Worm (Caenorhabditis elegans) whole organism, young adult: ENCODE data around the gene F44E5.5.

Experiments used
- C17E4.6 ChIP-seq: fragments of 200-800 bp; sonication (Bioruptor generic); IDR thresholded peaks from 2 replicates; pipeline ENCODE4 v1.3.6; 2022; ENCODE audit warnings: missing genetic modification reagents, missing genetic modification characterization, missing compliant biosample characterization
- F23B12.7 ChIP-seq: sonication (generic microtip); optimal IDR thresholded peaks from 2 replicates; lab custom pipeline; 2017; ENCODE audit warnings: missing genetic modification characterization, mild to moderate bottlenecking, missing compliant biosample characterization, antibody characterized with exemption, moderate library complexity; ENCODE audit not compliant: insufficient read depth
- F37B4.10 ChIP-seq: fragments of 200-800 bp; sonication (Bioruptor generic); IDR thresholded peaks from 2 replicates; pipeline ENCODE4 v1.3.6; 2022; ENCODE audit warnings: missing genetic modification characterization, missing compliant biosample characterization
- F49E8.2 ChIP-seq: sonication (generic microtip); optimal IDR thresholded peaks from 3 replicates; lab custom pipeline; 2017; ENCODE audit warnings: missing genetic modification characterization, mild to moderate bottlenecking, missing compliant biosample characterization, antibody characterized with exemption, moderate library complexity; ENCODE audit not compliant: insufficient read depth
- F55B11.4 ChIP-seq: sonication (generic microtip); optimal IDR thresholded peaks from 2 replicates; lab custom pipeline; 2016; ENCODE audit warnings: missing compliant biosample characterization, missing genetic modification characterization, borderline replicate concordance; ENCODE audit not compliant: insufficient read depth
- F57A8.1 ChIP-seq: fragments of 200-800 bp; sonication (Bioruptor generic); optimal IDR thresholded peaks from 2 replicates; lab custom pipeline; 2018; ENCODE audit warnings: mild to moderate bottlenecking, missing genetic modification characterization, moderate library complexity, missing compliant biosample characterization
- K11D2.4 ChIP-seq: fragments of 200-800 bp; sonication (Bioruptor generic); IDR thresholded peaks from 2 replicates; pipeline ENCODE4 v1.3.6; 2022; ENCODE audit warnings: missing genetic modification reagents, missing genetic modification characterization, missing compliant biosample characterization
- K12H6.12 ChIP-seq: fragments of 200-800 bp; sonication (Bioruptor generic); optimal IDR thresholded peaks from 2 replicates; lab custom pipeline; 2018; ENCODE audit warnings: mild to moderate bottlenecking, missing genetic modification characterization, missing compliant biosample characterization
- T26A5.8 ChIP-seq: sonication (generic microtip); optimal IDR thresholded peaks from 2 replicates; lab custom pipeline; 2016; ENCODE audit warnings: missing genetic modification characterization, missing compliant biosample characterization
- Y53G8AR.9 ChIP-seq: fragments of 200-800 bp; sonication (Bioruptor generic); conservative IDR thresholded peaks from 2 replicates; pipeline ENCODE4 v1.3.6; 2022; ENCODE audit warnings: missing genetic modification reagents, missing genetic modification characterization, missing compliant biosample characterization
- Y56A3A.18 ChIP-seq: fragments of 200-800 bp; sonication (Bioruptor generic); IDR thresholded peaks from 2 replicates; pipeline ENCODE4 v1.3.6; 2022; ENCODE audit warnings: missing genetic modification reagents, missing genetic modification characterization, missing compliant biosample characterization
- Y95B8A.8 ChIP-seq: fragments of 200-800 bp; sonication (Bioruptor generic); IDR thresholded peaks from 2 replicates; pipeline ENCODE4 v1.3.6; 2022; ENCODE audit warnings: missing genetic modification reagents, missing genetic modification characterization, missing compliant biosample characterization
- ZK185.1 ChIP-seq: sonication (generic microtip); optimal IDR thresholded peaks from 2 replicates; lab custom pipeline; 2016; ENCODE audit warnings: mild to moderate bottlenecking, missing genetic modification characterization, missing compliant biosample characterization; ENCODE audit not compliant: poor library complexity, severe bottlenecking
- atf-7 ChIP-seq: sonication (generic microtip); optimal IDR thresholded peaks from 2 replicates; lab custom pipeline; 2017; ENCODE audit warnings: mild to moderate bottlenecking, missing genetic modification characterization, missing compliant biosample characterization
- athp-1 ChIP-seq: sonication (generic microtip); optimal IDR thresholded peaks from 2 replicates; lab custom pipeline; 2017; ENCODE audit warnings: mild to moderate bottlenecking, missing genetic modification characterization, missing compliant biosample characterization
- ccch-3 ChIP-seq: fragments of 200-800 bp; sonication (Bioruptor generic); optimal IDR thresholded peaks from 2 replicates; lab custom pipeline; 2018; ENCODE audit warnings: mild to moderate bottlenecking, missing genetic modification characterization, missing compliant biosample characterization
- cebp-1 ChIP-seq, 2 experiments: fragments of 200-800 bp in 1 of 2; sonication (Bioruptor generic) in 1 of 2; sonication (generic microtip) in 1 of 2; IDR thresholded peaks in 1 of 2; optimal IDR thresholded peaks in 1 of 2; 2 replicates each; pipeline versions ENCODE4 v1.3.6 to Lab custom; 2017 to 2022; ENCODE audit warnings: missing compliant biosample characterization in 2 of 2, missing genetic modification characterization in 2 of 2, mild to moderate bottlenecking in 1 of 2, missing genetic modification reagents in 1 of 2, moderate library complexity in 1 of 2
- cebp-2 ChIP-seq: fragments of 200-800 bp; sonication (Bioruptor generic); IDR thresholded peaks from 2 replicates; pipeline ENCODE4 v1.3.6; 2022; ENCODE audit warnings: missing genetic modification characterization, missing compliant biosample characterization
- chd-7 ChIP-seq: sonication (generic microtip); optimal IDR thresholded peaks from 2 replicates; lab custom pipeline; 2016; ENCODE audit warnings: mild to moderate bottlenecking, missing genetic modification characterization, moderate library complexity, missing compliant biosample characterization
- egrh-3 ChIP-seq: fragments of 200-800 bp; sonication (Bioruptor generic); IDR thresholded peaks from 2 replicates; pipeline ENCODE4 v1.3.6; 2022; ENCODE audit warnings: missing genetic modification reagents, missing genetic modification characterization, missing compliant biosample characterization
- fkh-3 ChIP-seq: sonication (generic microtip); optimal IDR thresholded peaks from 2 replicates; lab custom pipeline; 2016; ENCODE audit warnings: mild to moderate bottlenecking, missing genetic modification characterization, missing compliant biosample characterization
- hmg-1.2 ChIP-seq: fragments of 200-800 bp; sonication (Bioruptor generic); IDR thresholded peaks from 2 replicates; pipeline ENCODE4 v1.3.6; 2022; ENCODE audit warnings: missing genetic modification reagents, missing genetic modification characterization, missing compliant biosample characterization
- let-607 ChIP-seq, 2 experiments: fragments of 200-800 bp in 1 of 2; sonication (Bioruptor generic) in 1 of 2; sonication (generic microtip) in 1 of 2; optimal IDR thresholded peaks; 2 replicates each; lab custom pipeline; 2016 to 2018; ENCODE audit warnings: mild to moderate bottlenecking in 2 of 2, missing compliant biosample characterization in 2 of 2, missing genetic modification characterization in 2 of 2, moderate library complexity in 2 of 2, missing genotype in 1 of 2
- lin-26 ChIP-seq: fragments of 200-800 bp; sonication (Bioruptor generic); IDR thresholded peaks from 2 replicates; pipeline ENCODE4 v1.3.6; 2022; ENCODE audit warnings: missing genetic modification reagents, missing genetic modification characterization, missing compliant biosample characterization
- lin-35 ChIP-seq, 3 experiments: fragments of 150-350 bp in 2 of 3; sonication (generic microtip) in 1 of 3; optimal IDR thresholded peaks; 2 replicates each; lab custom pipeline; 2014 to 2018; ENCODE audit warnings: missing biosample characterization in 3 of 3, missing genetic modification characterization in 3 of 3, missing genetic modification reagents in 3 of 3
- lin-40 ChIP-seq: sonication (generic microtip); optimal IDR thresholded peaks from 2 replicates; lab custom pipeline; 2016; ENCODE audit warnings: missing genetic modification characterization, mild to moderate bottlenecking, missing compliant biosample characterization, missing genotype, missing genetic modification reagents
- madf-3 ChIP-seq: fragments of 200-800 bp; sonication (Bioruptor generic); IDR thresholded peaks from 2 replicates; pipeline ENCODE4 v1.3.6; 2022; ENCODE audit warnings: missing genetic modification reagents, missing genetic modification characterization, missing compliant biosample characterization
- mcd-1 ChIP-seq: fragments of 200-800 bp; sonication (Bioruptor generic); IDR thresholded peaks from 2 replicates; pipeline ENCODE4 v1.3.6; 2022; ENCODE audit warnings: missing genetic modification reagents, missing genetic modification characterization, missing compliant biosample characterization
- mxl-1 ChIP-seq: sonication (generic microtip); optimal IDR thresholded peaks from 2 replicates; lab custom pipeline; 2016; ENCODE audit warnings: missing genetic modification characterization, missing compliant biosample characterization
- nfya-2 ChIP-seq: fragments of 200-800 bp; sonication (Bioruptor generic); IDR thresholded peaks from 2 replicates; pipeline ENCODE4 v1.3.6; 2022; ENCODE audit warnings: missing genetic modification reagents, missing genetic modification characterization, missing compliant biosample characterization
- nfyb-1 ChIP-seq: fragments of 200-800 bp; sonication (Bioruptor generic); IDR thresholded peaks from 2 replicates; pipeline ENCODE4 v1.3.6; 2022; ENCODE audit warnings: missing genetic modification reagents, missing genetic modification characterization, missing compliant biosample characterization
- rcor-1 ChIP-seq: fragments of 200-800 bp; sonication (Bioruptor generic); IDR thresholded peaks from 2 replicates; pipeline ENCODE4 v1.3.6; 2022; ENCODE audit warnings: missing genetic modification reagents, missing genetic modification characterization, missing compliant biosample characterization
- repo-1 ChIP-seq: sonication (generic microtip); optimal IDR thresholded peaks from 2 replicates; lab custom pipeline; 2017; ENCODE audit warnings: mild to moderate bottlenecking, missing genetic modification characterization, missing compliant biosample characterization
- snpc-1.1 ChIP-seq: sonication (generic microtip); optimal IDR thresholded peaks from 2 replicates; lab custom pipeline; 2017; ENCODE audit warnings: missing genetic modification characterization, mild to moderate bottlenecking, missing compliant biosample characterization, antibody characterized with exemption, moderate library complexity, missing genotype, missing genetic modification reagents; ENCODE audit not compliant: insufficient read depth
- snpc-4 ChIP-seq, 5 experiments: fragments of 150-350 bp in 1 of 5; sonication (generic microtip) in 4 of 5; optimal IDR thresholded peaks; 2 replicates each; lab custom pipeline; 2014 to 2018; ENCODE audit warnings: missing genetic modification characterization in 5 of 5, missing biosample characterization in 3 of 5, antibody characterized with exemption in 2 of 5, mild to moderate bottlenecking in 2 of 5, missing compliant biosample characterization in 2 of 5, missing genotype in 2 of 5, moderate library complexity in 2 of 5, missing genetic modification reagents in 1 of 5
- somi-1 ChIP-seq: fragments of 200-800 bp; sonication (Bioruptor generic); optimal IDR thresholded peaks from 2 replicates; lab custom pipeline; 2018; ENCODE audit warnings: mild to moderate bottlenecking, missing genetic modification characterization, missing compliant biosample characterization
- sptf-2 ChIP-seq: fragments of 200-800 bp; sonication (Bioruptor generic); optimal IDR thresholded peaks from 2 replicates; lab custom pipeline; 2018; ENCODE audit warnings: mild to moderate bottlenecking, missing genetic modification characterization, missing compliant biosample characterization
- tlf-1 ChIP-seq: fragments of 200-800 bp; sonication (Bioruptor generic); optimal IDR thresholded peaks from 2 replicates; lab custom pipeline; 2018; ENCODE audit warnings: mild to moderate bottlenecking, missing genetic modification characterization, missing compliant biosample characterization
- unc-62 ChIP-seq: fragments of 150-350 bp; optimal IDR thresholded peaks from 2 replicates; lab custom pipeline; 2014; ENCODE audit warnings: missing biosample characterization, missing genetic modification reagents, missing genetic modification characterization
- zfh-2 ChIP-seq: fragments of 200-800 bp; sonication (Bioruptor generic); conservative IDR thresholded peaks from 2 replicates; pipeline ENCODE4 v1.3.6; 2022; ENCODE audit warnings: missing genetic modification reagents, missing genetic modification characterization, missing compliant biosample characterization
- ztf-26 ChIP-seq: sonication (generic microtip); optimal IDR thresholded peaks from 2 replicates; lab custom pipeline; 2017; ENCODE audit warnings: missing genetic modification characterization, missing compliant biosample characterization

Gene F44E5.5

ce11 chrII:11729757-11730535 is 29.5 kb upstream of the F44E5.5 start:
- TF ChIP-seq egrh-3 (GFP tag; lab: Robert Waterston, UW), result peak; percentile 84; the same call in 1 of the 2 replicates
- TF ChIP-seq cebp-2 (GFP tag; lab: Robert Waterston, UW), result 0 out of 2 replicates have a peak, but pooled peaks have one; percentile 14
- peak; percentile 77; the same call in 1 of the 2 replicates for TF ChIP-seq F37B4.10 (GFP tag; lab: Robert Waterston, UW)
- no peak for TF ChIP-seq hmg-1.2 (GFP tag; lab: Robert Waterston, UW)
- TF ChIP-seq lin-26 (GFP tag; lab: Robert Waterston, UW), result 0 out of 2 replicates have a peak, but pooled peaks have one; percentile 25
- TF ChIP-seq C17E4.6, result no peak
- TF ChIP-seq, all 124 proteins: peak for 4

DNA sequence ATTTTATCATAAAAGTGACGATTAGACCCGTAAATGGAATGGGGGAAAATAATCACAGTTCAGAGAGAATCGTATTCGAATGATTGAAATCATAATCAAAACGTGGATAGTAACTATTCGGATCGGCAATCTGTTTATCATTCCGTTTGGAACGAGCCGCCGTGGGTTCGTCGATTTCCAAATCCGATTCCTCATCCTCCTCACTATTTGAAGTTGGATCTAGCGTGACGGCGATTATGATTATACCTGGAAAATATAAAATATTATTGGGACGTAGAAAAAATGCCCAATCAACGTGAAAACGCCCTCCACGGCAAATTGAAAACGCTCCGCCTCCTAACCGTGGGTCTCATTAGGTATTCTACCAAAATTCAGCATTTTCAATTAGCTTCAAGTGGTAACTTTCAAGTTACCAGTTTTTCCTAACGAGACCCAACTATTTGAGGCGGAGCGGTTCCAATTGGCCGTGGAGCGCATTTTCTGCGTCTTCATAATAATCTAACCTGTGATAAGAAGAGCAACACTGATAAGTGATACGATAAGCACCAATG is 28.2 kb upstream of the F44E5.5 start:
- TF ChIP-seq F55B11.4 (tag; lab: Kevin White, UChicago) (no peak), tlf-1 (GFP tag; lab: Kevin White, UChicago) (peak; percentile 47), hmg-1.2 (GFP tag; lab: Robert Waterston, UW) (peak; percentile 15; the same call in 1 of the 2 replicates), K12H6.12 (tag; lab: Kevin White, UChicago) (peak; percentile 6), unc-62 (GFP tag; lab: Kevin White, UChicago) (no peak), nfyb-1 (GFP tag; lab: Robert Waterston, UW) (peak; percentile 72), snpc-4 (GFP tag; optimal IDR thresholded peaks at IDR 0.05; lab: Kevin White, UChicago) (no peak), snpc-4 (tag; optimal IDR thresholded peaks at IDR 0.05; lab: Kevin White, UChicago) (peak in 1 of 4 experiments; percentile 13), ccch-3 (GFP tag; lab: Kevin White, UChicago) (no peak), lin-35 (GFP tag; optimal IDR thresholded peaks at IDR 0.05; lab: Kevin White, UChicago) (peak in 1 of 3 experiments; percentile 40), fkh-3 (tag; lab: Kevin White, UChicago) (peak; percentile 39), ztf-26 (tag; lab: Kevin White, UChicago) (peak; percentile 49), rcor-1 (no peak), T26A5.8 (peak; percentile 26), somi-1 (GFP tag; lab: Kevin White, UChicago) (no peak), F23B12.7 (tag; lab: Kevin White, UChicago) (no peak), sptf-2 (no peak), F49E8.2 (no peak), chd-7 (tag; lab: Kevin White, UChicago) (peak; percentile 53), let-607 (tag; optimal IDR thresholded peaks at IDR 0.05; lab: Kevin White, UChicago) (peak in 1 of 2 experiments; percentile 9), athp-1 (tag; lab: Kevin White, UChicago) (peak; percentile 42), lin-40 (peak; percentile 63), atf-7 (tag; lab: Kevin White, UChicago) (peak; percentile 20), ZK185.1 (tag; lab: Kevin White, UChicago) (peak; percentile 59), mxl-1 (no peak), madf-3 (GFP tag; lab: Robert Waterston, UW) (0 out of 2 replicates have a peak, but pooled peaks have one; percentile 15), zfh-2 (GFP tag; lab: Robert Waterston, UW) (0 out of 2 replicates have a peak, but pooled peaks have one; percentile 23), snpc-1.1 (tag; lab: Kevin White, UChicago) (no peak), cebp-1 (GFP tag; IDR thresholded peaks at IDR 0.05; lab: Robert Waterston, UW) (no peak), cebp-1 (tag; optimal IDR thresholded peaks at IDR 0.05; lab: Kevin White, UChicago) (peak; percentile 42), Y95B8A.8 (peak; percentile 49; the same call in 1 of the 2 replicates), repo-1 (tag; lab: Kevin White, UChicago) (peak; percentile 80), Y53G8AR.9 (GFP tag; lab: Robert Waterston, UW) (peak; percentile 92; the same call in 1 of the 2 replicates), K11D2.4 (GFP tag; lab: Robert Waterston, UW) (no peak), mcd-1 (GFP tag; lab: Robert Waterston, UW) (peak; percentile 66), Y56A3A.18 (GFP tag; lab: Robert Waterston, UW) (peak; percentile 61; the same call in 1 of the 2 replicates), nfya-2 (no peak), F57A8.1 (GFP tag; lab: Kevin White, UChicago) (no peak)
